Fruit fly (Drosophila melanogaster): Measurements from ENCODE around the gene Aduk.

The Aduk gene

DNA sequence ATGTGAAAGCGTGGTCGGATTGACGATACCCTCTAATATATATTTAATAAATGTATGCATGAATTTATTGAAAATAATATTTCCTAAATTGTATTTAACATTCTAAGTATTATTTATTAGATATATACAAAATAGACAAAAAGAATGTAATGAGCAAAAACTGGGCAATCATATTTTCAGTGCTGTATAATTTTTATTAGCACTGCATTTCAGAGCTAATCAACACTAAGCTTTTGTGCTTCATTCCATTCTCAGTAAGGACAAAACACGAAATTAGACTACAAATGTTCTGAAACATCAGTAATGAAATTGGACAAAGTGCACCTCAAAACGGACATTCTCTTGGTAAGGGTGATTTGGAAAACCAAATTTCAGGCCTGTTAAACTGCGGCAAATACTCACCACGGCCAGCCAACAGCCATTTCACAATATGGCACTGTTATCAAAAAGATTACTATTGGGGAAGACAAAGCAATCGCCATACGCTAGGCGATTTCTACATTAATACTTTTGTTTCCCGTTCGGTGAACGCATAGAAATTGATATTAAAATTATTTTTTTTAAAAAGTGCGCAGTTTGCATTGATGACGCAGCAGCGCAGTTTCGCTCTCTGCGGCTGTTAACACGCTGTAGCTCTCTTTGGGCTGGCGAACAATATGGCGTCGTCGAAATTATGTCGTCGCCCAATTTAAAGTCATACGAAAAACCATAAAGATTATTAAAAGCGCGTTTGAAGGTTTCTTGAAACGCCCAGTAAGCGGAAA, 6.1 kb upstream of the Aduk start (continued):
- peak; percentile 31 for TF ChIP-seq CG4617 (GFP tag; optimal IDR thresholded peaks at IDR 0.05; ENCODE audit: borderline replicate concordance)
- peak; percentile 68 for TF ChIP-seq CG16863 (GFP tag; optimal IDR thresholded peaks at IDR 0.05)
- peak; percentile 61 for TF ChIP-seq Bteb2 (GFP tag; optimal IDR thresholded peaks at IDR 0.05)
- no peak for TF ChIP-seq Elba2 (GFP tag; optimal IDR thresholded peaks at IDR 0.05)
- peak; percentile 84 for TF ChIP-seq CG14014 (GFP tag; IDR thresholded peaks at IDR 0.05)
- TF ChIP-seq CG17385 (GFP tag; optimal IDR thresholded peaks at IDR 0.05): peak; percentile 89
- TF ChIP-seq CG11695 (GFP tag; IDR thresholded peaks at IDR 0.05): peak; percentile 89
- TF ChIP-seq CG6654 (GFP tag; optimal IDR thresholded peaks at IDR 0.05): peak; percentile 72
- no peak for TF ChIP-seq cg (GFP tag; optimal IDR thresholded peaks at IDR 0.05)
- TF ChIP-seq CG1792 (GFP tag; optimal IDR thresholded peaks at IDR 0.05): peak; percentile 59
- TF ChIP-seq CG1529 (GFP tag; optimal IDR thresholded peaks at IDR 0.05): peak; percentile 81
- peak; percentile 75 for TF ChIP-seq CG13624 (GFP tag; optimal IDR thresholded peaks at IDR 0.05)
- peak; percentile 80 for TF ChIP-seq HLH54F (GFP tag; optimal IDR thresholded peaks at IDR 0.05)
- TF ChIP-seq CG12219 (GFP tag; optimal IDR thresholded peaks at IDR 0.05): peak; percentile 74
- no peak; the same call in 1 of the 2 replicates for TF ChIP-seq Doc2 (GFP tag; IDR thresholded peaks at IDR 0.05)
- TF ChIP-seq CG7745 (tag; optimal IDR thresholded peaks at IDR 0.05): no peak
- TF ChIP-seq Dref (GFP tag; IDR thresholded peaks at IDR 0.05): no peak
- peak; percentile 91 for TF ChIP-seq dmrt99B (tag; optimal IDR thresholded peaks at IDR 0.05)
- peak; percentile 87 for TF ChIP-seq CG2120 (GFP tag; optimal IDR thresholded peaks at IDR 0.05)
- TF ChIP-seq CG7987 (GFP tag; optimal IDR thresholded peaks at IDR 0.05): peak; percentile 83
- TF ChIP-seq pb (GFP tag; optimal IDR thresholded peaks at IDR 0.05): no peak
- peak; percentile 59 for TF ChIP-seq CG14050 (GFP tag; IDR thresholded peaks at IDR 0.05)
- peak; percentile 30 for TF ChIP-seq CG3163 (GFP tag; optimal IDR thresholded peaks at IDR 0.05)
- TF ChIP-seq ken (GFP tag; IDR thresholded peaks at IDR 0.05): peak; percentile 52; the same call in 1 of the 3 replicates
- TF ChIP-seq ro (GFP tag; IDR thresholded peaks at IDR 0.05): peak; percentile 62
- peak; percentile 76 for TF ChIP-seq HLH3B (GFP tag; IDR thresholded peaks at IDR 0.05)
- TF ChIP-seq CG8765 (GFP tag; IDR thresholded peaks at IDR 0.05): peak; percentile 40; the same call in 1 of the 2 replicates
- TF ChIP-seq Vsx1 (GFP tag; optimal IDR thresholded peaks at IDR 0.05): peak; percentile 80
- TF ChIP-seq Hr78 (GFP tag; optimal IDR thresholded peaks at IDR 0.05): peak in 1 of 2 experiments; percentile 69
- peak; percentile 72 for TF ChIP-seq trem (tag; optimal IDR thresholded peaks at IDR 0.05)
- TF ChIP-seq CG18262 (tag; optimal IDR thresholded peaks at IDR 0.05): peak; percentile 95
- TF ChIP-seq MBD-R2 (GFP tag; IDR thresholded peaks at IDR 0.05): peak; percentile 26; the same call in 1 of the 2 replicates
- no peak for TF ChIP-seq CG11560 (tag; IDR thresholded peaks at IDR 0.05)
- TF ChIP-seq CG12391 (tag; optimal IDR thresholded peaks at IDR 0.05): peak; percentile 94
- TF ChIP-seq zen (tag; optimal IDR thresholded peaks at IDR 0.05): peak; percentile 81
- peak; percentile 93 for TF ChIP-seq CG2712 (tag; optimal IDR thresholded peaks at IDR 0.05)
- peak; percentile 83 for TF ChIP-seq Blimp-1 (GFP tag; optimal IDR thresholded peaks at IDR 0.05)
- peak; percentile 72 for TF ChIP-seq klu (GFP tag; IDR thresholded peaks at IDR 0.05)
- TF ChIP-seq scrt (GFP tag; optimal IDR thresholded peaks at IDR 0.05): peak; percentile 86
- TF ChIP-seq emc (GFP tag; optimal IDR thresholded peaks at IDR 0.05): peak; percentile 23
- TF ChIP-seq ssp (GFP tag; IDR thresholded peaks at IDR 0.05): peak; percentile 60
- peak; percentile 76; the same call in 2 of the 3 replicates for TF ChIP-seq Optix (GFP tag; IDR thresholded peaks at IDR 0.05)
- peak; percentile 59 for TF ChIP-seq Dip3 (GFP tag; optimal IDR thresholded peaks at IDR 0.05)
- TF ChIP-seq Awh (GFP tag; IDR thresholded peaks at IDR 0.05): peak; percentile 67
- TF ChIP-seq Hsf (GFP tag; optimal IDR thresholded peaks at IDR 0.05): peak; percentile 71
- peak; percentile 89 for TF ChIP-seq CG10267 (tag; optimal IDR thresholded peaks at IDR 0.05)
- peak; percentile 75; the same call in 1 of the 2 replicates for TF ChIP-seq danr (GFP tag; IDR thresholded peaks at IDR 0.05)
- TF ChIP-seq lov (optimal IDR thresholded peaks at IDR 0.05): no peak
- TF ChIP-seq lov (GFP tag; IDR thresholded peaks at IDR 0.05): peak; percentile 76; the same call in 2 of the 3 replicates

All from whole organism, embryonic.